Fruit fly (Drosophila melanogaster) ovary, adult (tissue): ENCODE results near the gene armi.
A peak's percentile ranks its signal among the peaks of the same experiment; 100 is the strongest.

ENCODE experiments used
- CG17801 ChIP-seq: fragments of 200-800 bp; optimal IDR thresholded peaks from 2 replicates; lab custom pipeline; 2019; ENCODE audit warnings: missing biosample characterization, mild to moderate bottlenecking, missing genetic modification characterization, moderate library complexity; ENCODE audit not compliant: partially characterized antibody

The armi gene

DNA sequence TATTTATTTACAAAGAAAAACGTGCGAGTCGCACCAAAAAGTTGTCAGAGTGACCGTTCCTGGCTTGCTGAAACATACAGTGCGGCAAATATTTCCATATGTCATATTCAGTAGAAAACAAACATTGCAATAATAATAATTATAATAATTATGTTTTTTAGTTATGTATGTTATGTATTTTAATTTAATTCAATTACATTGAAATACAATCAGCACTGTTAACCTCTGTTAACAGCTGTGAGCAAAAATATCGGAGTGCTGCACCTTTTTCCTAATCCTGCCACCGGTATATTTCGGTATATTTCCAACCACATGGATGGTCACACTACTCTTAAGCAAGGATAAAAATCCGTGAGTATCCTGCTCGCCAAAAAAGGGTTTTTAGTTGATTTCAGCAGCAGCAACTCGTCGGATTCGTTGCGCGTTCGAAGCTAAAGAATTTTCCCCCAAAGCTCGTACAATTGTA, 11.0 kb downstream of the armi start, which contains the start of the genes CG32267 and CG42324:
Gene CG32267, minus strand, starts transcription at position 51 of the 466 bp plus-strand sequence.
Gene CG42324, plus strand, starts transcription at position 385 of the 466 bp plus-strand sequence.
- TF ChIP-seq CG17801: no peak

DNA sequence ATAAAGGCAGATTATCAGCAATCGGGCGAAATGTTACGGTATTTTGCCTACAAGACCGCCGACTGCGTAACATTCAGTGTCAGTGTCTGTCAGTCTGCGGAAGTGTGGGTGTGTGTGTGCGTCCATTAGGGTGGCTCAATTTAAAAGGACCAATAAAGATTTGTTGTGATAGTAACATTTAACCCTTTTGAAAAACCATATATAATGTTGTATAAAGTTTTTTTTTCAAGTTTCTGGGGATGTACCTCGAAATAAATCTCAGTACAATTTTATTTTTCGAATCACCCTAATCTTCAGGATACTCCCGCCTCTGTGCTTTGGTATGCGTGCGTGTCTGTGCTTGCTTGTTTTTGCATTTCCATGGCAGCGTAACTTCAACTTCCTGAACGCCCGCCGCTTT, 11.7 kb downstream of the armi start:
- no peak for TF ChIP-seq CG17801

DNA sequence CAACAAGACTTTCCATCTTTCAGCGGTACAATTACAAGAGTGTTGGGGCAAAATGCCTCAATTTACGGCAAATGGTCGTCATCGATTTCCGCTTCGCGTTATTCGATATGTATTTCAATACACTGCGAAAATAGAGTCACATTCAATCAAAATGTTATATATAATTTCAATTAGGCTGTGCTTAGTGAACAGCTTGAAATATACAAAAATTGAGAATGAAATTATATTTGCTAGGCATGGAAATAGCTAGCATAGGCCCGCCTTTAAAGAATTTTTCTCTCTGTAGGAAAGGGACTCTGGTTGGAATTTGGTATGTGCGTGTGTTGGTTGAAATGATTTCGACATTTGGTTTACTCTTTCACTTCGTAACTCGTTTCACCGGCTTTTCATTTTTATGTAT, 18.4 kb downstream of the armi start:
- TF ChIP-seq CG17801: no peak

DNA sequence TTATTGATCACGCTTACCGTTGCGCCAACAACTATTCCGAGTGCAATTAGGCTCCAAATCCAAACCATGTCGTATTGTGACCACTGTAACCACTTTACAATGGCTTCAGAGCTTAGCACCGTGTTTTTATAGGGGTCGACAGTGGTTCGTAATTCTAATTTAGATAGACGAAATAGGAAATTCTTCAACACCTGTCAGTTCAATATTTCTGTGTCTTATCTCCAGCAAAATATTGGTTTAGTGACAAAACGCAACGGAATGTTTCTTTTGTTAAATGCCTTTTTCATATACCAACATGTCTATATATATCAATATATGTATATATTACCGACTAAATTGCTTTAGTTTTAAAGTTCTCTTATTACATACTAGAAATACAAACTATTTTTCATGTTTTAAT, 23.4 kb downstream of the armi start, which contains the start of gene CG43074:
Gene CG43074, minus strand, starts transcription at position 101 of the 400 bp plus-strand sequence.
- no peak for TF ChIP-seq CG17801

DNA sequence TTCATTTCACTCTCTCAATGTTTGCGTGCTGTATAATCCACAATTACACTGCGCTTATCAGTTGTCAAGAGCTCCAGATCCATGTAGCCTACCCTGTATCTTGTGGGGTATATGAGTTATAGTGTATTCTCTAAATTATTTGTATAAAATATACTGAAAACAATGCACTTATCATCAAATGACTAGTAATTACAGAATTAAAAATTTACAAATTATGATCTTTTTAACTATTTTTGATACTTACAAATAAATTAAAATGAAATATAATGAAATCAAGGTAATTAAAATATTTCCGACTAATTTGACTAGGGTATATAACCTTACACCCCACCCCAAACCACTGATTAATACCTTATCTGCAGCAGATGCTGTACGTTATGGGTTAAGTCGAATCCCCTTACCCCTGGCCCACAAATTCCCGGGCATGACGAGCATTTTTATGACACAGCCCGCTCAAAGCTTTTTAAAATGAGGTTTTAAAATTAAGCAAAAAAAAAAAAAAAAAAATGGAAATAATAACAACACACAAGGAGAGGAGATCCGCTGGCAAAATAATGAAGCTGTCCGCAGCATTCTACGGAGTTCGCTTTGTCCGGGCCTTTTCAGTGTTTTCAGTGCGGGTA, 24.1 kb downstream of the armi start:
- no peak for TF ChIP-seq CG17801

DNA sequence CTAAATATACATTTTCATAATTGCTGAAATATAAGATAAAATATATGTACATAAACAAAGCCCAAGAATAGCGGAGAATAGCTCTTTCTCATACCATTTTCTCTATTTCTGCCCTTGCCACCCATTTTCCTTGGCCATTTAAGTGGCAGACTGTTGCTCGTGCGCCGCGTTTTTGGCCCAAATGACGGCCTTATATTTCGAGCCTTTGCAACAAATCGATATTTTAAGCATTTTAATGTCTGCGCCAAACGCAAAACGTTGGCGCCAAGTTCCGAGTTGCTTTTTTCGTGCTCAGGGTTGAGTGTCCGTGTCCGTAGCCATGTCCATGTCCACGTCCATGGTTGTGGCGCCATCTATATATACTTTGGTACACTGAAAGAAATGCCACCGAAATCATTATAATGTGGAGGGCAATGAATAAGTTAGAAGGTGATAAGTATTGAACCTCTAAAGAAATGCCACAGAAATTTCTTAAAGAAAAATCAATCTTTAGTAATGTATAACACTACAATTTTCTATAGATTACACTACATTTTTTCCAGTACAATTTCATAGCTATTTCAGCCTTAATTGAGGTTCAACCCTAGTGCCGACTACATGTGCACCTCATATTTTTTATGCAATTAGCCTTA, 31.1 kb downstream of the armi start:
- no peak for TF ChIP-seq CG17801

DNA sequence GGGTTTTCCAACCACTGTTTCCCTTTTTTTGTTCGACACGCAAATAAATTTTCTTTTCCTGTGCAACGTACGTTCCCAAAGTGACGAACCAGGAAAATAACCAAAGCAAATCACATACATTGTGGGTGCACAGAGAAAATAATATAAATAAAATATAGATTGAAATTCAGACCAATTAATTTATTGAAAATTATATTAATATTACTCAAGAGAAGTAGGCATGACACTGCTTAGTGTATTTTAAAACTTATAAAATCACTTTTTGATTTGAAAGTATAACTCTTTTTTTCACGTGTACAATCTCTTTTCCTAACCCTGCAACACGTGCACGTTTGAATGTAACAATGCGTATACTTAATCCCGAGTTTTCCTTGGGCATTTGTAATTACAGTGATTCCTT, 35.5 kb downstream of the armi start:
- no peak for TF ChIP-seq CG17801

DNA sequence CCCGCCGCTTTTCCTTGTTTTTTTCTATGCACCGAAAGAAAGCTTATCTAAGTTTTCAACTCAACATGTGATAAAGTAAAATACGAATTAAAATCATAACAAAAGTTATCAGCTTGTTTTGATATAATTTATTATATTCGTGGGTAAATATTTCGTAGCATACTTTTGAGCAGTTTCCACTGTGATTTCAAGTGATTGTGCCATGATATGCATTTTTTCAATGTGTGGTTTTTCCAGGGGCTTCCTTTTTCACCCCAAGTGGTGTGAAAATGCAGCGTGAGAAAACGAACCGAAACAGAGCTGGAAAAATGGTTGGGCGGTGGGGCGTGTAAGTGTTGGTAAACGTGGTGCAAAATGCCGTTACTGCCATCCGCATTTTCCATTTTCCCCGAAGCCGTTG, 42.1 kb downstream of the armi start:
- no peak for TF ChIP-seq CG17801

DNA sequence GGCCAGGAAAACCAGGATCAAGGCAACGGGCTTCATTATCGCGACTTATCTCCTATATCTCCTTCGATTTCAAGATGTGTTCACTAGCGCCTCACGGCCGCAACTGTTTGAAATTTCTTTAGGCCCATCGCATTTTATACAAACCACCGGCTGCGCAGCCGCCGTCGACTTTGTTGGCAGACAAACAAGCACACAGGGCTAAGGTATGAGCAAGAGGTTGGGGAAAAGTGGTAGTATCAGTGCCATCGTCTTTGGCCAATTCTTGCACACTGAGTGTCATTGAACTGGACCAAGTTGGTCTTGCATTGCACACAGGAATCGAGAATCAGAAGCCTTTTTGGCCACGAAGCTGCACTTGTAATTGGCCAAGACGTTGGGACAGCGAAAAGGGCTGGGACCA, 51.5 kb downstream of the armi start, which contains the start of gene ImpE2:
Gene ImpE2, minus strand, starts transcription at position 115 of the 400 bp plus-strand sequence.
- TF ChIP-seq CG17801: no peak

DNA sequence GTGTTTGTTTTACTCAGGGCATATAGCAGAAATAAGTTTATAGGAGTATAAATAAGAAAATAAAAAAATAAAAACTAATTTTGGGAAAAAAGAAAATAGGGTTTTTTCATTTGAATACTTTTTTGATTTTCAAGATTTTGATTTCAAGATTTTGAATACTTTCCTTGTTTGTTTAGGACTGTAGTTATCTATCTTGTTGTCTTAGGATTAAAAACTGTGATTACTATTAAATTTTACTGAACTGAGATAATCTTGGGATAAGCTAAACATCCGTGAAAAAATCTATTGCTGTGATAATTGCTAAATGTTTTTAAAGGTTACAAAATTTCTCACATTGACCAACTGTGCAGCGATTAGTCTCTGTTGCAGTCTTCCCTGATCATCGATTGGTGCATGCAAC, 51.9 kb downstream of the armi start:
- TF ChIP-seq CG17801: no peak

DNA sequence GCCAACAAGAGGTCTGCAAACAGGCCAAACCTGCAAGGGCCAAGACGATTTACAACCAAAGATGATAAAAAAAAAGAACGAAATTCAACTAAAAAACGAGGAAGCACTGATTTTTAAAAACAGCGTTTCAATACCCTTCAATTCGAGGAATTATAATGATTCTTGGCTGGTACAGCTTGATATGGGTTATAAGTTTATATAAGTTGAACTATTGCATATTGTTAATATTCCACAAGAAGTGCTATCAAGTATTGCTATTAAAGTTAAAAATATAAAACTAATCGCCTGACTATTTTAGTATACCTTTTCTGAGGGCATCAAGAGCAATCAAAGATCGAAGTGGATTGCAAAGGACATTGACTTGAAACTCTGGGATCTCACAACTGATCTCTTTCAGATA, 52.9 kb downstream of the armi start:
- no peak for TF ChIP-seq CG17801

DNA sequence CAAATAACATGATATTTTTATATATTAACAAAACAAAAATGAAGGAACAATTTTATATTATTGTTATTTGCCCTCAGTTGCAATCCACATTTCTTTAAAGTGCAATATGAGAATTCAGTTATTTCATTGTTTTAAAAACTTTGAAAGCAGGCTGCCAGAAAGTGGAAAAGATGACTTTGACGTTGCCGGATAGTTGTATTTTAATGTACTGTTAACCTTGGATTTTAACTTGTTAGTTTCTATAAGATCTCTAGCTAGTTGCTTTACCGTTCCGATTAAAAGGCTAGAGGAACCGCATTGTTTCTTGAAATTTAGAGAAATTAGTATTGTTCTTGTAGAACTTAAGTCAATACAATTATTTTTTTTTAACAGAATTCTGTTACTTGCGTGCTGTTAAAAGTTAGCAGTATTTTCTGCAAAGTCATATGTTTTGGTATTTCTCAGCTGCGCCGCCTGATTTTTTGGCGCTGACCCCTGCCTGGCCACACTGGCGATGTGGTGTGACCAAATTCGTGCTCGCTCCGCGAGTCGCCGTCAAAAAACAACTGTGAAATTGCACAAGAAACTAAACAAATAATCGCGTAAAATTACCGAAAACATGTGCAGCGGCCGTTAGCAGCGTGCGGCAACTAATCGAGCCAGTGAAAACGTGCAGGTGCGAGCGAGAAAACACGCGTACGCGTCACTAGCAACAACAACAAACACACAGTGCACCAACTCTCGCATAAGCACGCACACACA, 54.3 kb downstream of the armi start, which contains the start of gene Eip63E:
Gene Eip63E, plus strand, starts transcription at position 472 of the 741 bp plus-strand sequence.
- peak; percentile 80 for TF ChIP-seq CG17801
